Fruit fly (Drosophila melanogaster) whole organism, pupa: ENCODE measurements around the gene Ptip.

Experiments used
- CG12605 ChIP-seq: fragments of 200-800 bp; sonication (Bioruptor generic); IDR thresholded peaks from 2 replicates; pipeline ENCODE4 v1.3.6; 2022; ENCODE audit warnings: missing biosample characterization, missing genetic modification characterization
- CG13204 ChIP-seq: fragments of 200-800 bp; sonication (Bioruptor generic); optimal IDR thresholded peaks from 2 replicates; lab custom pipeline; 2018; ENCODE audit warnings: missing biosample characterization, mild to moderate bottlenecking, missing genetic modification characterization, moderate library complexity
- CG14655 ChIP-seq: fragments of 200-800 bp; sonication (Bioruptor generic); optimal IDR thresholded peaks from 3 replicates; lab custom pipeline; 2017; ENCODE audit warnings: mild to moderate bottlenecking, missing biosample characterization, missing genetic modification reagents, missing genetic modification characterization
- CG32121 ChIP-seq: fragments of 200-800 bp; sonication (Bioruptor generic); IDR thresholded peaks from 2 replicates; pipeline ENCODE4 v1.3.6; 2022; ENCODE audit warnings: missing biosample characterization, missing genetic modification characterization
- CG34367 ChIP-seq: fragments of 200-800 bp; sonication (Bioruptor generic); optimal IDR thresholded peaks from 2 replicates; lab custom pipeline; 2018; ENCODE audit warnings: missing biosample characterization, mild to moderate bottlenecking, missing genetic modification characterization
- CG4496 ChIP-seq: fragments of 200-800 bp; sonication (Bioruptor generic); IDR thresholded peaks from 3 replicates; pipeline ENCODE4 v1.3.6; 2022; ENCODE audit warnings: missing biosample characterization, missing genetic modification characterization
- CG8301 ChIP-seq: fragments of 200-800 bp; sonication (Bioruptor generic); optimal IDR thresholded peaks from 2 replicates; lab custom pipeline; 2018; ENCODE audit warnings: missing biosample characterization, mild to moderate bottlenecking, missing genetic modification characterization
- CG9948 ChIP-seq: fragments of 200-800 bp; sonication (Bioruptor generic); optimal IDR thresholded peaks from 2 replicates; lab custom pipeline; 2018; ENCODE audit warnings: missing biosample characterization, mild to moderate bottlenecking, missing genetic modification characterization, moderate library complexity
- D1 ChIP-seq: fragments of 200-800 bp; sonication (Bioruptor generic); optimal IDR thresholded peaks from 2 replicates; lab custom pipeline; 2018; ENCODE audit warnings: missing biosample characterization, mild to moderate bottlenecking, missing genetic modification characterization, moderate library complexity
- EcR ChIP-seq: fragments of 200-800 bp; sonication (Bioruptor generic); optimal IDR thresholded peaks from 3 replicates; lab custom pipeline; 2019; ENCODE audit warnings: missing biosample characterization, missing genetic modification characterization, mild to moderate bottlenecking, moderate library complexity, missing genetic modification reagents
- Pif1A ChIP-seq: fragments of 200-800 bp; sonication (Bioruptor generic); optimal IDR thresholded peaks from 3 replicates; lab custom pipeline; 2016; ENCODE audit warnings: missing biosample characterization, missing genetic modification characterization
- Pif1B ChIP-seq: fragments of 200-800 bp; sonication (Bioruptor generic); optimal IDR thresholded peaks from 3 replicates; lab custom pipeline; 2016; ENCODE audit warnings: missing biosample characterization, missing genetic modification characterization
- Snoo ChIP-seq: fragments of 200-800 bp; sonication (Bioruptor generic); optimal IDR thresholded peaks from 3 replicates; lab custom pipeline; 2017; ENCODE audit warnings: missing biosample characterization, mild to moderate bottlenecking, missing genetic modification characterization, inconsistent platforms

DNA sequence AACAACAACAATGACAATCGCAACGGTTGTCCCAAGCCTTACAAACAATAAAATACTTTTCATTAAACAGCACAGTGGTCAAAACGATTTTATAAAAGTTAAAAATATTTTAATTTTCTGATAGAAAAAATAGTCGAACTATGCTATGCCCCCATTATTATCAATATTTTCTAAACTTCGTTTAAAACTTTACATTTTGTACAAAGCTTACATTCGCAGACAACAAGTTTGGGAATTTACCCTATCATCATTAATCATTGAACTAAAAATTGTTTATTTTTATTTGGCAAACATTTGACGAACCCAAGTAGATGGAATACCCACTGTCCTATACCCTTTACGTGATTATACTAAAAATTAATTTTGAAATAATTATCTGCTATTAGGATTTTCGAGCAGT, 49.3 kb upstream of the Ptip start:
- TF ChIP-seq EcR (GFP tag; lab: Kevin White, UChicago): no peak
- no peak for TF ChIP-seq Pif1A (GFP tag; lab: Kevin White, UChicago)
- no peak for TF ChIP-seq CG8301 (tag; lab: Kevin White, UChicago)
- TF ChIP-seq CG34367: no peak
- TF ChIP-seq CG32121: no peak
- no peak for TF ChIP-seq CG4496 (GFP tag; lab: Robert Waterston, UW)
- TF ChIP-seq CG14655 (GFP tag; lab: Kevin White, UChicago): no peak
- no peak for TF ChIP-seq CG12605 (GFP tag; lab: Robert Waterston, UW)
- no peak for TF ChIP-seq Pif1B (GFP tag; lab: Kevin White, UChicago)
- no peak for TF ChIP-seq Snoo (tag; lab: Kevin White, UChicago)
- no peak for TF ChIP-seq CG13204 (GFP tag; lab: Kevin White, UChicago)
- no peak for TF ChIP-seq CG9948 (tag; lab: Kevin White, UChicago)
- no peak for TF ChIP-seq D1 (tag; lab: Kevin White, UChicago)
